Worm (Caenorhabditis elegans) whole organism, L1 larva: Measurements from ENCODE around the gene rpac-40.

Source experiments
- alr-1 ChIP-seq: fragments of 200-800 bp; sonication (Bioruptor generic); optimal IDR thresholded peaks from 2 replicates; lab custom pipeline; 2018; ENCODE audit warnings: borderline replicate concordance, mild to moderate bottlenecking, missing genetic modification characterization, missing compliant biosample characterization
- ceh-82 ChIP-seq, 3 experiments: fragments of 150-350 bp in 1 of 3; sonication (generic microtip) in 2 of 3; optimal IDR thresholded peaks; 2 replicates each; lab custom pipeline; 2014 to 2017; ENCODE audit warnings: missing biosample characterization in 3 of 3, missing genetic modification characterization in 3 of 3
- dpl-1 ChIP-seq, 3 experiments: fragments of 150-350 bp in 2 of 3; sonication (generic microtip) in 1 of 3; optimal IDR thresholded peaks; 2 replicates each; lab custom pipeline; 2014 to 2017; ENCODE audit warnings: missing biosample characterization in 3 of 3, missing genetic modification characterization in 3 of 3, missing genetic modification reagents in 3 of 3
- egl-13 ChIP-seq: sonication (generic microtip); optimal IDR thresholded peaks from 2 replicates; lab custom pipeline; 2016; ENCODE audit warnings: missing genotype, missing genetic modification reagents, missing genetic modification characterization, missing compliant biosample characterization
- elt-2 ChIP-seq: sonication (generic microtip); optimal IDR thresholded peaks from 2 replicates; lab custom pipeline; 2016; ENCODE audit warnings: missing genetic modification characterization, mild to moderate bottlenecking, inconsistent platforms, missing compliant biosample characterization, missing genetic modification reagents
- lin-15B ChIP-seq: fragments of 150-350 bp; sonication (generic microtip); optimal IDR thresholded peaks from 3 replicates; lab custom pipeline; 2014; ENCODE audit warnings: missing biosample characterization, missing genetic modification characterization
- lin-35 ChIP-seq, 2 experiments: fragments of 150-350 bp; optimal IDR thresholded peaks; 2 replicates each; lab custom pipeline; 2014; ENCODE audit warnings: missing biosample characterization in 2 of 2, missing genetic modification characterization in 2 of 2, missing genetic modification reagents in 2 of 2
- pqm-1 ChIP-seq: sonication (generic microtip); optimal IDR thresholded peaks from 3 replicates; lab custom pipeline; 2017; ENCODE audit warnings: missing biosample characterization, missing genetic modification characterization
- skn-1 ChIP-seq: fragments of 150-350 bp; optimal IDR thresholded peaks from 2 replicates; lab custom pipeline; 2014; ENCODE audit warnings: missing biosample characterization, missing genetic modification characterization
- sptf-1 ChIP-seq: fragments of 150-350 bp; optimal IDR thresholded peaks from 2 replicates; lab custom pipeline; 2014; ENCODE audit warnings: missing biosample characterization, missing genetic modification characterization

ce11 chrV:4160086-4160485, 39.2 kb upstream of the rpac-40 start, which contains the start of gene Y45G5AM.5:
- TF ChIP-seq skn-1 (tag; lab: Kevin White, UChicago) = no peak
- TF ChIP-seq pqm-1 (tag; lab: Kevin White, UChicago) = no peak
- no peak for TF ChIP-seq alr-1
- no peak for TF ChIP-seq lin-15B
- no peak for TF ChIP-seq sptf-1 (tag; lab: Kevin White, UChicago)
- TF ChIP-seq elt-2 = no peak
- no peak for TF ChIP-seq ceh-82 (tag; optimal IDR thresholded peaks at IDR 0.05; lab: Kevin White, UChicago)
- TF ChIP-seq egl-13 (tag; lab: Kevin White, UChicago) = no peak
- no peak for TF ChIP-seq lin-35 (GFP tag; optimal IDR thresholded peaks at IDR 0.05; lab: Kevin White, UChicago)
- no peak for TF ChIP-seq dpl-1 (GFP tag; optimal IDR thresholded peaks at IDR 0.05; lab: Kevin White, UChicago)
